Fruit fly (Drosophila melanogaster): ENCODE results near the gene Icmt.

Gene Icmt

DNA sequence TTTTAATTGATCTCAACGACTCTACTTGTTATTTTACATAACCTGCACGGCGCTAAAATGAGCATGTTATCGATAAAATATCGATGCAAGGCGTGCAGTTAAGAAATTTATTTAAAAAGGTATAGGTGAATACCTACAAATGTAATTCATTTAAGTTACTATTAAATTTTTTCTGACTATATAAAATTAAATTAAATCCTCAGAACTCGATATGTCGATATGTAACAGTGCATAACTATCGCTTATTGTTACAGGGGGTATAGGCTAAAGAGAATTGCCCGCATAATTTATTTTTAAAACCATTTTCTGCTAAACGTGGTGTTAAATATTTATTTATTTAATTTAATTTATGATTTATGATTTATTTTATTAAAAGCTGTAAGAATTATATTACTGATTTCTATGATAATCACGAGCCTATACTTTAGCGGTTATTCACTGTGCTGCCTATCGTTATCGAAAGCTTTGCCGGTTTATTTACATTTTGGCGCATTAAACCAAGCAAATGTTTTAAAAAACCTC is at the start of gene Icmt, which contains the start of gene mRpL20 (continued):
- TF ChIP-seq scrt (GFP tag; optimal IDR thresholded peaks at IDR 0.05), result peak; percentile 51
- peak; percentile 93 for TF ChIP-seq HLH4C (GFP tag; IDR thresholded peaks at IDR 0.05; ENCODE audit: partially characterized antibody)
- peak; percentile 97 for TF ChIP-seq CG15269 (tag; optimal IDR thresholded peaks at IDR 0.05)
- peak; percentile 25 for TF ChIP-seq Atf-2 (GFP tag; optimal IDR thresholded peaks at IDR 0.05)
- peak; percentile 87 for TF ChIP-seq CG9727 (GFP tag; optimal IDR thresholded peaks at IDR 0.05)
- TF ChIP-seq Taf1 (GFP tag; IDR thresholded peaks at IDR 0.05), result peak; percentile 93
- peak; percentile 81 for TF ChIP-seq slou (GFP tag; optimal IDR thresholded peaks at IDR 0.05)
- peak; percentile 87 for TF ChIP-seq lilli (GFP tag; optimal IDR thresholded peaks at IDR 0.05)
- no peak for TF ChIP-seq fu2 (GFP tag; optimal IDR thresholded peaks at IDR 0.05)
- TF ChIP-seq ttk (GFP tag; IDR thresholded peaks at IDR 0.05), result peak; percentile 98
- TF ChIP-seq CG7839 (tag; optimal IDR thresholded peaks at IDR 0.05), result peak; percentile 97
- peak; percentile 78 for TF ChIP-seq cato (GFP tag; optimal IDR thresholded peaks at IDR 0.05; ENCODE audit: borderline replicate concordance)
- peak; percentile 67 for TF ChIP-seq CG8281 (tag; optimal IDR thresholded peaks at IDR 0.05)
- peak; percentile 97 for TF ChIP-seq PHDP (tag; optimal IDR thresholded peaks at IDR 0.05)
- peak; percentile 69 for TF ChIP-seq CG6683 (GFP tag; optimal IDR thresholded peaks at IDR 0.05)
- TF ChIP-seq dysf (GFP tag; IDR thresholded peaks at IDR 0.05), result peak; percentile 97
- TF ChIP-seq dimm (GFP tag; IDR thresholded peaks at IDR 0.05), result peak; percentile 84
- TF ChIP-seq pzg (GFP tag; optimal IDR thresholded peaks at IDR 0.05), result peak; percentile 22
- peak; percentile 51 to 94 for TF ChIP-seq dpn (GFP tag; optimal IDR thresholded peaks at IDR 0.05)
- peak; percentile 89 for TF ChIP-seq CG13775 (GFP tag; optimal IDR thresholded peaks at IDR 0.05)
- TF ChIP-seq CG9609 (GFP tag; optimal IDR thresholded peaks at IDR 0.05), result no peak
- TF ChIP-seq tin (GFP tag; optimal IDR thresholded peaks at IDR 0.05), result peak; percentile 69
- TF ChIP-seq shn (GFP tag; optimal IDR thresholded peaks at IDR 0.05), result no peak
- TF ChIP-seq run (tag; optimal IDR thresholded peaks at IDR 0.05), result peak; percentile 93
- TF ChIP-seq ac (GFP tag; optimal IDR thresholded peaks at IDR 0.05), result peak; percentile 23
- peak; percentile 75 for TF ChIP-seq chn (GFP tag; optimal IDR thresholded peaks at IDR 0.05)
- TF ChIP-seq Ets65A (GFP tag), result no peak
- peak; percentile 94 for TF ChIP-seq Hr3 (GFP tag; optimal IDR thresholded peaks at IDR 0.05)
- peak; percentile 52 for TF ChIP-seq CG10274 (GFP tag; optimal IDR thresholded peaks at IDR 0.05)
- TF ChIP-seq CG30431 (GFP tag; optimal IDR thresholded peaks at IDR 0.05), result peak; percentile 76
- TF ChIP-seq ranshi (GFP tag; IDR thresholded peaks at IDR 0.05), result peak; percentile 96
- TF ChIP-seq CG17328 (GFP tag; IDR thresholded peaks at IDR 0.05), result peak; percentile 96
- peak; percentile 82 for TF ChIP-seq Med (GFP tag)
- peak; percentile 75 for TF ChIP-seq CG10462 (GFP tag; optimal IDR thresholded peaks at IDR 0.05)
- peak; percentile 98 for TF ChIP-seq Rfx (GFP tag; IDR thresholded peaks at IDR 0.05)
- peak; percentile 55 for TF ChIP-seq Ets97D (GFP tag; optimal IDR thresholded peaks at IDR 0.05)
- TF ChIP-seq CG18476 (GFP tag; optimal IDR thresholded peaks at IDR 0.05), result peak; percentile 66
- no peak for TF ChIP-seq Mes4 (GFP tag; optimal IDR thresholded peaks at IDR 0.05)
- no peak for TF ChIP-seq NC2α (GFP tag; optimal IDR thresholded peaks at IDR 0.05)
- TF ChIP-seq NFAT (GFP tag; IDR thresholded peaks at IDR 0.05), result peak; percentile 93
- no peak for TF ChIP-seq CG1792 (GFP tag; optimal IDR thresholded peaks at IDR 0.05)
- TF ChIP-seq gsb-n (tag; optimal IDR thresholded peaks at IDR 0.05), result peak; percentile 96
- no peak for TF ChIP-seq h (optimal IDR thresholded peaks at IDR 0.05)
- TF ChIP-seq cas (GFP tag; IDR thresholded peaks at IDR 0.05), result peak; percentile 92
- peak; percentile 94 for TF ChIP-seq CG11093 (GFP tag; IDR thresholded peaks at IDR 0.05)
- TF ChIP-seq MBD-R2 (GFP tag; IDR thresholded peaks at IDR 0.05), result peak; percentile 87
- peak; percentile 27 for TF ChIP-seq Jarid2 (GFP tag; optimal IDR thresholded peaks at IDR 0.05)
- peak; percentile 29 for TF ChIP-seq CG12744 (GFP tag; optimal IDR thresholded peaks at IDR 0.05)
- TF ChIP-seq crp (GFP tag; optimal IDR thresholded peaks at IDR 0.05), result peak in 1 of 2 experiments; percentile 54
- peak; percentile 27 for TF ChIP-seq CG16863 (GFP tag; optimal IDR thresholded peaks at IDR 0.05)
- TF ChIP-seq CG4360 (GFP tag; IDR thresholded peaks at IDR 0.05), result peak; percentile 79
- peak; percentile 80 for TF ChIP-seq sug (tag; optimal IDR thresholded peaks at IDR 0.05)

Measured in whole organism, embryonic.